Fruit fly (Drosophila melanogaster) S2 (cell line): ENCODE data around the gene CG12379.

ENCODE experiments used
- CG8478 ChIP-seq: fragments of >200 bp; optimal IDR thresholded peaks from 2 replicates; lab custom pipeline; 2018
- CTCF ChIP-seq, 2 experiments: fragments of >200 bp; optimal IDR thresholded peaks; 2 replicates each; lab custom pipeline; 2018

Gene CG12379

DNA sequence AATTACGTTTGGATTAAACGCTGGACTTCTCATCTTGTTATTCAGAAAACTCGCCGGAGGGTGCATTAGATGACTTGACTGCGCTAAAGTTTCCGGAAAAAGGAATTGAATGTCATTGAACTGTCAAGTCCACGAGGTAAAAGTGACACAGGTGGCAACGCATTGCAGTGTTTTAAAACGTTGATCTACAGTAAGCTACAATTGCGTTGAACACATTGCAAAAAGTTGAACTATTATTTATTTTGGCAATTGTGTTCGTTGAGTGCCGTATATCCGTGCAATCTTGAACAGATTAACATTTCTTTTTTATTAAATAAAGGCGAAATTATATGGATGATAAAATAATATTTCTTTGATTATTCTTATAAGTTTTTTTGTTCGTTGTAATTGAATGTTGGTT is 45.0 kb downstream of the CG12379 start, which contains the start of gene CG15599:
TSS of gene CG15599 (minus strand) at position 101 of the 400 bp plus-strand sequence.
- TF ChIP-seq CG8478 (lab: Kevin White, UChicago) (no peak), CTCF (optimal IDR thresholded peaks at IDR 0.05; lab: Kevin White, UChicago) (no peak)

DNA sequence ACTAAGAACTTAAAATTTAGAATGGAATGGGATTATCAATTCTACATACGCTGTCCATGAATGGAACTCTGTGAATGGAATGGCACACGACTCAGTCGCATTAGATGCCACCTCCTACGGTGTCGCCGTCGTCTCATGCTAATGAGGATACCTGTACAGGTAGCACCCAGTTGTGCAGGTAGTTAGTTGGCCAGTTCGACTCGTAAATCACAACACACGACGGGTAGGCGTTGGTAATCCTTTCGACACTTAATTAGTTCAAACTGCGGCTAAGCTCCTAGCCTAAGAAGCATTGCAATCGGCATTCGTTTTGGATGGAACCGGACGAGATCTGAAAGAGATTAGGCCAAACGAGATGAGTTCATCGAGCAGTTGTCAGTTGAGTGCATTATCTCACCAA is 49.4 kb downstream of the CG12379 start:
- TF ChIP-seq CTCF (optimal IDR thresholded peaks at IDR 0.05; lab: Kevin White, UChicago) (no peak), CG8478 (lab: Kevin White, UChicago) (no peak)
